Worm (Caenorhabditis elegans): ENCODE results near the gene dct-11.

DNA sequence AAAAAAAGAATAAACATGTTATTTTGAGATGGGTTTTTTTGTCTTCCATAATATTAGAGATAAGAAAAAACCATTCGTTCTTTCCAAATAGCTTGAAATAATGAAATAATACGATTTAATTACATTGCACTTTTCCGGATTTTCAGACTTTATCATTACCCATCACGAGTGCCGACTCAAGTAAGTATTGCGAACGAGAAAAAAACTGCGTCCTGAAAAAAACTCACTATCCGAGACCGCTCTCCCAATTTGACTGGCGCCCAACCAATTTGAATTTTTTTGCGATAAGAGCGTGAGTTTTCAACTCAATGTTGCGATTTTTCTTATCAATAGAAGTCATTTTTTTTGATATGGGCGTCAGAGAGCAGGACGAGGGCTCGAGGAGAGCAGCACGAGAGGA is 26.5 kb downstream of the dct-11 start:
- no peak for TF ChIP-seq fkh-2 (tag; optimal IDR thresholded peaks at IDR 0.05)
- no peak for TF ChIP-seq nhr-77 (tag; optimal IDR thresholded peaks at IDR 0.05)
- no peak for TF ChIP-seq ceh-82 (tag; optimal IDR thresholded peaks at IDR 0.05)
- TF ChIP-seq ztf-4 (tag; optimal IDR thresholded peaks at IDR 0.05) = no peak
- TF ChIP-seq ceh-16 (tag; optimal IDR thresholded peaks at IDR 0.05) = no peak
- no peak for TF ChIP-seq skn-1 (tag; optimal IDR thresholded peaks at IDR 0.05)
- no peak for TF ChIP-seq pha-4 (tag; optimal IDR thresholded peaks at IDR 0.05)
- TF ChIP-seq snpc-4 (tag; optimal IDR thresholded peaks at IDR 0.05) = no peak
- no peak for TF ChIP-seq nhr-28 (tag; optimal IDR thresholded peaks at IDR 0.05)

Measured in whole organism, L3 larva.